Worm (Caenorhabditis elegans) whole organism, late embryonic: Measurements from ENCODE around the gene pals-25.
"Not testable (repeated sequence)": the region's sequence is repeated elsewhere in the genome, so short reads cannot be mapped to it uniquely, and the experiment has no call there.

Experiments
- K02D7.2 ChIP-seq: sonication (generic microtip); optimal IDR thresholded peaks from 2 replicates; lab custom pipeline; 2017; ENCODE audit warnings: mild to moderate bottlenecking, missing genetic modification characterization, missing compliant biosample characterization
- K09A11.1 ChIP-seq: sonication (generic microtip); optimal IDR thresholded peaks from 2 replicates; lab custom pipeline; 2017; ENCODE audit warnings: antibody characterized with exemption, mild to moderate bottlenecking, missing genetic modification characterization, missing compliant biosample characterization; ENCODE audit not compliant: insufficient read depth
- T23F11.4 ChIP-seq: fragments of 200-800 bp; sonication (Bioruptor generic); optimal IDR thresholded peaks from 2 replicates; lab custom pipeline; 2018; ENCODE audit warnings: mild to moderate bottlenecking, missing genetic modification characterization, missing compliant biosample characterization
- ama-1 ChIP-seq: fragments of 150-350 bp; optimal IDR thresholded peaks from 2 replicates; lab custom pipeline; 2014
- ceh-18 ChIP-seq: sonication (generic microtip); optimal IDR thresholded peaks from 2 replicates; lab custom pipeline; 2016; ENCODE audit warnings: missing genetic modification characterization, missing compliant biosample characterization
- ceh-2 ChIP-seq: sonication (generic microtip); optimal IDR thresholded peaks from 2 replicates; lab custom pipeline; 2016; ENCODE audit warnings: missing genotype, missing genetic modification characterization, missing compliant biosample characterization
- ceh-34 ChIP-seq: sonication (generic microtip); optimal IDR thresholded peaks from 2 replicates; lab custom pipeline; 2016; ENCODE audit warnings: mild to moderate bottlenecking, missing genetic modification characterization, missing compliant biosample characterization
- ceh-45 ChIP-seq: fragments of 200-800 bp; sonication (Bioruptor generic); IDR thresholded peaks from 2 replicates; pipeline ENCODE4 v1.3.6; 2022; ENCODE audit warnings: missing genetic modification reagents, missing genetic modification characterization, missing compliant biosample characterization
- ceh-48 ChIP-seq: sonication (generic microtip); optimal IDR thresholded peaks from 2 replicates; lab custom pipeline; 2016; ENCODE audit warnings: missing genetic modification characterization, inconsistent platforms, missing compliant biosample characterization
- ceh-9 ChIP-seq: sonication (generic microtip); optimal IDR thresholded peaks from 2 replicates; lab custom pipeline; 2016; ENCODE audit warnings: mild to moderate bottlenecking, missing genetic modification characterization, inconsistent platforms, missing compliant biosample characterization
- ets-4 ChIP-seq: sonication (generic microtip); optimal IDR thresholded peaks from 2 replicates; lab custom pipeline; 2016; ENCODE audit warnings: missing genetic modification characterization, missing compliant biosample characterization
- eyg-1 ChIP-seq: sonication (generic microtip); optimal IDR thresholded peaks from 2 replicates; lab custom pipeline; 2016; ENCODE audit warnings: missing genotype, missing genetic modification characterization, missing compliant biosample characterization
- fkh-10 ChIP-seq: fragments of 150-350 bp; optimal IDR thresholded peaks from 2 replicates; lab custom pipeline; 2014; ENCODE audit warnings: missing biosample characterization, missing genetic modification reagents, missing genetic modification characterization
- hlh-13 ChIP-seq: fragments of 200-800 bp; sonication (Bioruptor generic); optimal IDR thresholded peaks from 2 replicates; lab custom pipeline; 2018; ENCODE audit warnings: mild to moderate bottlenecking, missing genetic modification characterization, missing compliant biosample characterization
- hlh-30 ChIP-seq: sonication (generic microtip); optimal IDR thresholded peaks from 2 replicates; lab custom pipeline; 2017; ENCODE audit warnings: antibody characterized with exemption, missing genetic modification characterization, missing compliant biosample characterization; ENCODE audit not compliant: insufficient read depth
- hlh-6 ChIP-seq: sonication (generic microtip); optimal IDR thresholded peaks from 2 replicates; lab custom pipeline; 2016; ENCODE audit warnings: missing genotype, missing genetic modification characterization, missing compliant biosample characterization
- mec-3 ChIP-seq: sonication (generic microtip); optimal IDR thresholded peaks from 2 replicates; lab custom pipeline; 2016; ENCODE audit warnings: borderline replicate concordance, missing genetic modification characterization, missing compliant biosample characterization
- nhr-11 ChIP-seq: fragments of 150-350 bp; optimal IDR thresholded peaks from 2 replicates; lab custom pipeline; 2014; ENCODE audit warnings: missing biosample characterization, missing genetic modification characterization
- pat-9 ChIP-seq: fragments of 200-800 bp; sonication (Bioruptor generic); optimal IDR thresholded peaks from 2 replicates; lab custom pipeline; 2018; ENCODE audit warnings: mild to moderate bottlenecking, missing genetic modification characterization, moderate library complexity, missing compliant biosample characterization
- pha-2 ChIP-seq: sonication (generic microtip); optimal IDR thresholded peaks from 2 replicates; lab custom pipeline; 2017; ENCODE audit warnings: mild to moderate bottlenecking, missing genetic modification characterization, missing compliant biosample characterization
- ref-2 ChIP-seq: sonication (generic microtip); optimal IDR thresholded peaks from 2 replicates; lab custom pipeline; 2016; ENCODE audit warnings: missing genetic modification characterization, missing compliant biosample characterization
- sox-2 ChIP-seq: fragments of 200-800 bp; sonication (Bioruptor generic); IDR thresholded peaks from 2 replicates; pipeline ENCODE4 v1.3.6; 2022; ENCODE audit warnings: missing genetic modification reagents, missing genetic modification characterization, missing compliant biosample characterization
- syd-9 ChIP-seq: sonication (generic microtip); optimal IDR thresholded peaks from 2 replicates; lab custom pipeline; 2016; ENCODE audit warnings: mild to moderate bottlenecking, missing genetic modification characterization, moderate library complexity, missing compliant biosample characterization
- tbx-2 ChIP-seq: sonication (generic microtip); optimal IDR thresholded peaks from 2 replicates; lab custom pipeline; 2016; ENCODE audit warnings: missing genetic modification characterization, missing compliant biosample characterization
- unc-42 ChIP-seq: sonication (generic microtip); optimal IDR thresholded peaks from 2 replicates; lab custom pipeline; 2016; ENCODE audit warnings: missing genotype, missing genetic modification characterization, missing compliant biosample characterization
- unc-55 ChIP-seq: sonication (generic microtip); optimal IDR thresholded peaks from 2 replicates; lab custom pipeline; 2017; ENCODE audit warnings: missing biosample characterization, missing genetic modification reagents, missing genetic modification characterization
- unc-86 ChIP-seq: sonication (generic microtip); optimal IDR thresholded peaks from 2 replicates; lab custom pipeline; 2016; ENCODE audit warnings: missing genetic modification characterization, missing compliant biosample characterization
- ztf-16 ChIP-seq: sonication (generic microtip); optimal IDR thresholded peaks from 2 replicates; lab custom pipeline; 2017; ENCODE audit warnings: missing genetic modification characterization, missing compliant biosample characterization

Gene pals-25

ce11 chrIII:97018-97417 is 37.3 kb upstream of the pals-25 start, which contains the start of gene C29F9.8:
C29F9.8 (minus strand) TSS chrIII:97118.
- TF ChIP-seq T23F11.4; pat-9 (tag; lab: Kevin White, UChicago); ref-2: not testable (repeated sequence)
- TF ChIP-seq, all 69 proteins: peak for 0; not testable (repeated sequence) for 69

DNA sequence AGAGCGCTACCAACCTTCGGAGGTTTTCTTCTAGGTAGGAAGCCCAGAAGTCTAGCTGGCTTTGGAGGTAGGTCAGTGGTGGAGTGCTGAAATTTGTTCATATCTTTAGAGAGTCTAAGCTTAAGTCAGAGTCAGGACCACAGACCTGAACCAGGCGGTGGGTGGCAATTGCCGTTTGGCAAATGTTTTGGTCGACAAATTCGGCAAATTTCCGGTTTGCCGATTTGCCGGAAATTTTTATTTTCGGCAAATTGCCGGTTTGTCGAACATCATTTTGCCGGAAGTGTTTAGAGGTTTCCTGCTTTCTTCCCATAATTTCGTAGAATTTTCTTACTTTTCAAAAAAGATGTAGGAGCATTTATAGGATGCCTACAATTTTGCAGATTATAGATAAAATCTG is 35.5 kb upstream of the pals-25 start, which contains the start of gene C29F9.9:
C29F9.9 (minus strand) TSS at position 101 of the 400 bp plus-strand sequence.
- not testable (repeated sequence) for TF ChIP-seq ceh-48 (tag; lab: Kevin White, UChicago); tbx-2; ceh-45

DNA sequence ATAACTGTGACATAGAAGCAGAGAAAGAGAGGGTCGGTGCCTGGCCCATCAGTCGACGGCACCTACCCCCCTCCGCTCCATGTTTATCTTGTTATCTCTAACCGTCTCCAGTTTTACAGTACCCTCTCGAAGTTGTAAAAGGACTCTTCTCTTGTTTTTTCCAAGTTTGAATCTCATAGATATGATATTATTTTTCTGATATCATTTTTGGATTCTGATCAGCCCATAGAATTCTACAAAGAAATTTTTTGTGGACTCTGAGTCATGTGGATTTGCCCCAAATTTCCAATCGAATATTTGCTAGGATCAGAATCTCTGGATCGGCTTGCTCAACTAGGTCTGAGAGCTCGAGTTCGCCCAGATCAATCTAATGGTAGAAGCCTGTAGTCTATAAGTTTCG is 19.7 kb upstream of the pals-25 start, which contains the start of gene C29F9.6:
C29F9.6 (plus strand) TSS at position 301 of the 400 bp plus-strand sequence.
- TF ChIP-seq ceh-48 (tag; lab: Kevin White, UChicago) (no peak), eyg-1 (tag; lab: Kevin White, UChicago) (no peak), unc-42 (tag; lab: Kevin White, UChicago) (no peak)

- TF ChIP-seq K02D7.2 (tag; lab: Kevin White, UChicago) (no peak), ets-4 (tag; lab: Kevin White, UChicago) (no peak), nhr-11 (tag; lab: Kevin White, UChicago) (no peak)
These were observed 17.1 kb upstream of the pals-25 start, which contains the start of gene C29F9.5 for ce11 chrIII:117210-117609. C29F9.5 (plus strand) TSS chrIII:117510.

DNA sequence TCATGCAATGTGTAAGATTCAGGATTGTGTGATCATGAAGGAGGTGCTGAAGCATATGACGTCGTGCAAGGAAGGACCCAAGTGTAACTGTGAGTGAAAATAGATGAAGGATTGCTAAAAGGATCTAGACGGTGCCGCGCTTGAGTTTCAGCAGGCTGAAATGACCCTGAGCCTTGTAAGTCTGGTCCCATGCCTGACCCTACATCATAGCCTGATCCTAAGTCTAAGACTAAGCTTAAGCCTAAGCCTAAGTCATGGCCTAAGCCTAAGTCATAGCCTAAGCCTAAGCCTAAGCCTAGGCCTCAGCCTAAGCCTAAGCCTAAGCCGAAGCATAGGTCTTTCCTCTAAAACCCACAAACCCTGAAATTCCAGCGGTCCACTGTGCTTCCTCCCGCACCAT is 16.4 kb upstream of the pals-25 start:
- TF ChIP-seq ref-2 (no peak), ceh-18 (tag; lab: Kevin White, UChicago) (no peak), ceh-9 (no peak), tbx-2 (no peak), pat-9 (tag; lab: Kevin White, UChicago) (no peak), pha-2 (tag; lab: Kevin White, UChicago) (no peak), eyg-1 (tag; lab: Kevin White, UChicago) (no peak), K09A11.1 (tag; lab: Kevin White, UChicago) (no peak), ceh-34 (tag; lab: Kevin White, UChicago) (no peak), unc-55 (GFP tag; lab: Kevin White, UChicago) (no peak), hlh-13 (GFP tag; lab: Kevin White, UChicago) (no peak), ama-1 (lab: Kevin White, UChicago) (no peak), syd-9 (tag; lab: Kevin White, UChicago) (no peak), ceh-2 (tag; lab: Kevin White, UChicago) (no peak), ets-4 (tag; lab: Kevin White, UChicago) (no peak), mec-3 (tag; lab: Kevin White, UChicago) (no peak)

DNA sequence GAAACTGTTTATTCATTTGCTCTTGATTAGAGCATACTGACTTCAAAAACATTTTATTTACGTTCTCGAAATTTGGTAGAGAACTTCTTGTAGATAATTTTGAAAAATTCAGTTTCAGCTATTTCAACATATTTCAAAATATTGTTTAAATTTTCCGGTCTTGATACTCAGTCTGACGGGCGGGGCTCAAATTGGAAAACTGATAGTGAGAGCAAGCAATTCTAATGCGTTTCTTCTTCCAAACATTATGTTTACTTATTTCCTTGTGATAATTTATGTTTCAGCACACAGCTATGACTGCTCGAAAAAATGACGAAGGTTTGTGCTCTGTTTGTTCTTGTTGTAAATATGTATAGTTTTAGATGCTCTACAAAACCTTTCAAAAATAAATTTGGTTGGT is 14.1 kb upstream of the pals-25 start, which contains the start of gene pals-24:
pals-24 (plus strand) TSS at position 237 of the 400 bp plus-strand sequence.
- no peak for TF ChIP-seq unc-86 (tag; lab: Kevin White, UChicago)
- TF ChIP-seq, all 69 proteins: peak for 0

DNA sequence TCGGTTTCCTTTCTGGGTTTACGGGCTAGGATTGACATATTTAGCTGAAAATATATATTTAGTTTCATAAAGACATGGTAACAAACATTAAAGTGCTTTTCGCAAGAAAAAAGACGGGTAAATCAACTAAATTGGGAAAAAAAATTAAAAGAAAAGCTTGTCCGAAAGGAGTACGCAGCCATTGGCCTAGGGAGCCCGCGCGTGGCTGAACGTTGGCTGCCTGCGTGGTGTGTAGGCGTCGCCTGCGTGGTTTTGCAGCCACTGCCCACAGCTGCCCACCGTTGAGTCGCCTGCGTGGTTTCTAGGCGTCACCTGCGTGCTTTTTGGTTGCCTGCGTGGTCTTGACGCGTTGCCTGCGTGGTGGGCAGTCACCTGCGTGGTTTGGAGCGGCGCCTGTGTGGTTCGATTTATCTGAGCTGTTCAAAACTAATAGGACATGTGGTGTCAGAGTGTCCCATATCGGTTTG is 12.3 kb upstream of the pals-25 start, which contains the start of gene C29F9.12:
C29F9.12 (minus strand) TSS at position 51 of the 467 bp plus-strand sequence.
- not testable (repeated sequence) for TF ChIP-seq ztf-16 (tag; lab: Kevin White, UChicago); ceh-45; nhr-11 (tag; lab: Kevin White, UChicago)
- TF ChIP-seq, all 69 proteins: peak for 0; not testable (repeated sequence) for 69

DNA sequence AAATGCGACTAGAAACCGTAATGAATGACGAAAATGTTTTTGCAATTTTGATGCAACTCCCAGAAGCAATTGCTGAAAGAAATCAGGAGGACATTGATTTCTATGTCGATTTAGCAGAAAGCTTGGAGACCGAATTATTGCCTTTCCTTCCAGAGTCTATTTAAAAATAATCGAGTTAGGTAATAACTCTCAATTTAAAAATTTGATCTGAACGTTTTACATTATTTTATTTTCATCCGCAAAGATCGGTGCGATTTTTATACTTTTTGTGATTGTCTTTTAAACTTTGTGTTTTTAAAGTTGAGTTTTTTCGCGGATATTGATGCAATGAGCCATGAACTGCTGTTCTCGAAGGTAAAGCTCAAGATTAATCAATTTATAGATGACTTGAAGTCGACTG is 9.8 kb upstream of the pals-25 start, which contains the start of gene pals-23:
pals-23 (plus strand) TSS at position 301 of the 400 bp plus-strand sequence.
- TF ChIP-seq pha-2 (tag; lab: Kevin White, UChicago), result no peak
- TF ChIP-seq ztf-16 (tag; lab: Kevin White, UChicago), result no peak
- TF ChIP-seq ceh-48 (tag; lab: Kevin White, UChicago), result no peak
- TF ChIP-seq hlh-30, result no peak
- TF ChIP-seq ama-1 (lab: Kevin White, UChicago), result no peak
- TF ChIP-seq hlh-6, result no peak
- no peak for TF ChIP-seq fkh-10 (GFP tag; lab: Kevin White, UChicago)
- no peak for TF ChIP-seq sox-2
